Worm (Caenorhabditis elegans): ENCODE results near the gene rsp-7.

ce11 chrII:10630944-10631343 is 28.1 kb upstream of the rsp-7 start:
- TF ChIP-seq nhr-28 (tag; optimal IDR thresholded peaks at IDR 0.05) (no peak), nhr-11 (tag; optimal IDR thresholded peaks at IDR 0.05) (no peak)

Measured in whole organism, L1 larva.